Worm (Caenorhabditis elegans) whole organism, mixed stage, embryonic: Measurements from ENCODE around the gene C16C8.27.
"Not testable (repeated sequence)": the region's sequence is repeated elsewhere in the genome, so short reads cannot be mapped to it uniquely, and the experiment has no call there.

Source experiments
- bed-3 ChIP-seq: fragments of 200-800 bp; sonication (Bioruptor generic); optimal IDR thresholded peaks from 3 replicates; lab custom pipeline; 2018; ENCODE audit warnings: mild to moderate bottlenecking, missing genetic modification characterization, moderate library complexity, missing compliant biosample characterization
- ceh-39 ChIP-seq: fragments of 150-350 bp; optimal IDR thresholded peaks from 2 replicates; lab custom pipeline; 2014; ENCODE audit warnings: missing biosample characterization, missing genetic modification characterization
- ceh-43 ChIP-seq: fragments of 200-800 bp; sonication (Bioruptor generic); optimal IDR thresholded peaks from 2 replicates; lab custom pipeline; 2018; ENCODE audit warnings: mild to moderate bottlenecking, missing genetic modification characterization, moderate library complexity, missing compliant biosample characterization
- ceh-83 ChIP-seq: fragments of 200-800 bp; sonication (Bioruptor generic); optimal IDR thresholded peaks from 2 replicates; lab custom pipeline; 2018; ENCODE audit warnings: mild to moderate bottlenecking, missing genetic modification characterization, missing compliant biosample characterization
- ces-1 ChIP-seq: fragments of 150-350 bp; optimal IDR thresholded peaks from 2 replicates; lab custom pipeline; 2014; ENCODE audit warnings: missing biosample characterization, missing genetic modification reagents, missing genetic modification characterization
- cnd-1 ChIP-seq: fragments of 200-800 bp; sonication (Bioruptor generic); optimal IDR thresholded peaks from 2 replicates; lab custom pipeline; 2018; ENCODE audit warnings: mild to moderate bottlenecking, missing genetic modification characterization, missing compliant biosample characterization
- drap-1 ChIP-seq: fragments of 200-800 bp; sonication (Bioruptor generic); optimal IDR thresholded peaks from 3 replicates; lab custom pipeline; 2018; ENCODE audit warnings: mild to moderate bottlenecking, missing genetic modification characterization, missing compliant biosample characterization
- elt-1 ChIP-seq: sonication (generic microtip); optimal IDR thresholded peaks from 2 replicates; lab custom pipeline; 2017; ENCODE audit warnings: missing genetic modification characterization, mild to moderate bottlenecking, missing compliant biosample characterization, antibody characterized with exemption, moderate library complexity, borderline replicate concordance; ENCODE audit not compliant: insufficient read depth
- elt-3 ChIP-seq: fragments of 150-350 bp; optimal IDR thresholded peaks from 2 replicates; lab custom pipeline; 2014; ENCODE audit warnings: missing biosample characterization, missing genetic modification characterization
- flh-1 ChIP-seq: fragments of 200-800 bp; sonication (Bioruptor generic); optimal IDR thresholded peaks from 2 replicates; lab custom pipeline; 2018; ENCODE audit warnings: mild to moderate bottlenecking, missing genetic modification characterization, moderate library complexity, missing compliant biosample characterization
- lin-13 ChIP-seq: fragments of 150-350 bp; optimal IDR thresholded peaks from 2 replicates; lab custom pipeline; 2014; ENCODE audit warnings: missing biosample characterization, missing genetic modification characterization
- lin-32 ChIP-seq: fragments of 200-800 bp; sonication (Bioruptor generic); optimal IDR thresholded peaks from 2 replicates; lab custom pipeline; 2018; ENCODE audit warnings: mild to moderate bottlenecking, missing genetic modification characterization, missing compliant biosample characterization
- lsy-2 ChIP-seq: fragments of 150-350 bp; optimal IDR thresholded peaks from 2 replicates; lab custom pipeline; 2014; ENCODE audit warnings: missing biosample characterization, missing genetic modification characterization
- mab-5 ChIP-seq: fragments of 150-350 bp; optimal IDR thresholded peaks from 2 replicates; lab custom pipeline; 2014; ENCODE audit warnings: missing biosample characterization, missing genetic modification characterization
- mep-1 ChIP-seq: fragments of 150-350 bp; optimal IDR thresholded peaks from 2 replicates; lab custom pipeline; 2017; ENCODE audit warnings: missing biosample characterization, missing genetic modification reagents, missing genetic modification characterization, inconsistent platforms
- mls-2 ChIP-seq: sonication (generic microtip); optimal IDR thresholded peaks from 2 replicates; lab custom pipeline; 2016; ENCODE audit warnings: mild to moderate bottlenecking, missing genetic modification characterization, moderate library complexity, missing compliant biosample characterization
- nhr-12 ChIP-seq: fragments of 150-350 bp; optimal IDR thresholded peaks from 2 replicates; lab custom pipeline; 2014; ENCODE audit warnings: missing biosample characterization, missing genetic modification characterization
- nhr-2 ChIP-seq: fragments of 150-350 bp; optimal IDR thresholded peaks from 2 replicates; lab custom pipeline; 2014; ENCODE audit warnings: missing biosample characterization, missing genetic modification characterization
- nhr-237 ChIP-seq: fragments of 150-350 bp; optimal IDR thresholded peaks from 2 replicates; lab custom pipeline; 2014; ENCODE audit warnings: missing biosample characterization, missing genetic modification characterization
- nhr-28 ChIP-seq: fragments of 150-350 bp; optimal IDR thresholded peaks from 2 replicates; lab custom pipeline; 2014; ENCODE audit warnings: missing biosample characterization, missing genetic modification characterization
- nhr-76 ChIP-seq: sonication (generic microtip); optimal IDR thresholded peaks from 2 replicates; lab custom pipeline; 2017; ENCODE audit warnings: missing biosample characterization, missing genetic modification characterization
- pha-4 ChIP-seq: fragments of 150-350 bp; optimal IDR thresholded peaks from 2 replicates; lab custom pipeline; 2018; ENCODE audit warnings: missing biosample characterization, missing genetic modification reagents, missing genetic modification characterization
- snpc-4 ChIP-seq: fragments of 150-350 bp; optimal IDR thresholded peaks from 2 replicates; lab custom pipeline; 2014; ENCODE audit warnings: missing biosample characterization, missing genetic modification characterization
- sptf-1 ChIP-seq: sonication (generic microtip); optimal IDR thresholded peaks from 2 replicates; lab custom pipeline; 2017; ENCODE audit warnings: mild to moderate bottlenecking, missing genetic modification characterization, moderate library complexity, missing compliant biosample characterization
- tbx-8 ChIP-seq: fragments of 200-800 bp; sonication (Bioruptor generic); optimal IDR thresholded peaks from 2 replicates; lab custom pipeline; 2018; ENCODE audit warnings: mild to moderate bottlenecking, missing genetic modification characterization, moderate library complexity, missing compliant biosample characterization
- unc-120 ChIP-seq: sonication (generic microtip); optimal IDR thresholded peaks from 2 replicates; lab custom pipeline; 2017; ENCODE audit warnings: missing genetic modification characterization, missing compliant biosample characterization; ENCODE audit not compliant: poor library complexity, severe bottlenecking
- unc-39 ChIP-seq: fragments of 150-350 bp; optimal IDR thresholded peaks from 2 replicates; lab custom pipeline; 2014; ENCODE audit warnings: missing biosample characterization, missing genetic modification characterization
- unc-62 ChIP-seq: fragments of 150-350 bp; optimal IDR thresholded peaks from 2 replicates; lab custom pipeline; 2014; ENCODE audit warnings: missing biosample characterization, missing genetic modification reagents, missing genetic modification characterization
- zip-8 ChIP-seq: fragments of 150-350 bp; optimal IDR thresholded peaks from 2 replicates; lab custom pipeline; 2014; ENCODE audit warnings: missing biosample characterization, missing genetic modification characterization
- ztf-11 ChIP-seq: fragments of 150-350 bp; optimal IDR thresholded peaks from 2 replicates; lab custom pipeline; 2014; ENCODE audit warnings: missing biosample characterization, missing genetic modification characterization

C16C8.27 gene

ce11 chrII:3448776-3449280 is 7.4 kb downstream of the C16C8.27 start, which contains the start of gene C16C8.25:
TSS of gene C16C8.25 (plus strand) at chrII:3449230.
- TF ChIP-seq nhr-12 (tag; lab: Kevin White, UChicago) (no peak), elt-3 (tag; lab: Kevin White, UChicago) (no peak), lsy-2 (no peak), cnd-1 (tag; lab: Kevin White, UChicago) (no peak), ces-1 (GFP tag; lab: Kevin White, UChicago) (no peak), unc-39 (no peak), ceh-39 (tag; lab: Kevin White, UChicago) (no peak), lin-32 (no peak), drap-1 (GFP tag; lab: Kevin White, UChicago) (no peak), mep-1 (no peak), nhr-2 (no peak), flh-1 (GFP tag; lab: Kevin White, UChicago) (no peak)
- TF ChIP-seq, all 35 proteins: peak for 0

DNA sequence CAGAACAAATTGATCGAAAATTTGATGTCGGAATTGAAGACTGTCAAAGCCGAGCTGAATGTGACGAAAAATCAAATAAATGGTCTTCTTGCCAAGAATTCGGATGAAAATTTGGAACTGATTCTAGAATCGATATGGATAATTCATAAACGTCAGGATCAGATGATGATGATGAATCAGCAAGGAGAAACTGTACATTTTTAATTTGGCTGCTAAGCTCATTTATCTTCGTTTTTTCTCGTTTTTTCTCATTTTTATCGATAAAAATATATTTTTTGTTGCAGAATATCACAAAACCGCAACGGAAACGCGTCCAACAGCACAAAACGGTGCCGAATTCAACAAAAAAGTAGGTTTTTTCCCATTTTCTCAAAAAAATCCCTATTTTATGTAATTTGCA is 8.0 kb downstream of the C16C8.27 start, which contains the start of gene C16C8.14:
Gene C16C8.14, plus strand, starts transcription at position 301 of the 400 bp plus-strand sequence.
- TF ChIP-seq ceh-39 (tag; lab: Kevin White, UChicago); nhr-76 (tag; lab: Kevin White, UChicago); bed-3 (GFP tag; lab: Kevin White, UChicago): not testable (repeated sequence)
- TF ChIP-seq, all 35 proteins: peak for 0; not testable (repeated sequence) for 35

DNA sequence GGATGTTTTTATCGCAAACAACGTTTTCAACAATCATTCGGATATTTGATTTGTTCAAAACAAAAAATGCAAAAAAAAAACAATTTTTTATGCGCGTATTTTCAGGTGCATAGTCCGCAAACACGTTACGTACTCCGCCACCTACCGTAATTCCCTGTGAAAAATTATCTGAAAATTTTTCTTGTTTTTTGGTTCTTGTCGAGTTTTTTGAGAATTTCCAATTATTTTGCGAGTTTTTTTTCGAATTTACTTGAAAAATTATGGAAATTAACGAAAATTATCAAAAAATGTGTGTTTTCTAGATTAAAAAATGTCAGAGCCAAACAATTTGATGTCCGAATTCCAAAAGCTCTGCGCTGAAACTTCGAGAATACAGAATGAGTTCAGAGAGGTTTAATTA is 10.9 kb downstream of the C16C8.27 start, which contains the start of gene C16C8.12:
Gene C16C8.12, plus strand, starts transcription at position 301 of the 400 bp plus-strand sequence.
- TF ChIP-seq nhr-2 (no peak), elt-3 (tag; lab: Kevin White, UChicago) (no peak), ces-1 (GFP tag; lab: Kevin White, UChicago) (no peak), nhr-237 (tag; lab: Kevin White, UChicago) (no peak), cnd-1 (tag; lab: Kevin White, UChicago) (no peak), ceh-43 (GFP tag; lab: Kevin White, UChicago) (no peak), nhr-12 (tag; lab: Kevin White, UChicago) (no peak), unc-120 (no peak), mab-5 (no peak), zip-8 (tag; lab: Kevin White, UChicago) (no peak), elt-1 (no peak), unc-62 (GFP tag; lab: Kevin White, UChicago) (no peak), mls-2 (no peak), lin-13 (tag; lab: Kevin White, UChicago) (no peak), lin-32 (no peak), ceh-83 (GFP tag; lab: Kevin White, UChicago) (no peak), drap-1 (GFP tag; lab: Kevin White, UChicago) (no peak), ceh-39 (tag; lab: Kevin White, UChicago) (no peak), lsy-2 (no peak)

- TF ChIP-seq ztf-11 (no peak), mls-2 (no peak), tbx-8 (no peak), flh-1 (GFP tag; lab: Kevin White, UChicago) (no peak), elt-1 (no peak), ceh-43 (GFP tag; lab: Kevin White, UChicago) (no peak), nhr-76 (tag; lab: Kevin White, UChicago) (no peak), elt-3 (tag; lab: Kevin White, UChicago) (no peak), pha-4 (tag; lab: Kevin White, UChicago) (no peak), lsy-2 (no peak), unc-62 (GFP tag; lab: Kevin White, UChicago) (no peak), drap-1 (GFP tag; lab: Kevin White, UChicago) (no peak), sptf-1 (tag; lab: Kevin White, UChicago) (no peak), nhr-28 (no peak)
Measured at ce11 chrII:3453521-3453920, 12.0 kb downstream of the C16C8.27 start, which contains the start of gene C16C8.11. TSS of gene C16C8.11 (plus strand) at chrII:3453708.

DNA sequence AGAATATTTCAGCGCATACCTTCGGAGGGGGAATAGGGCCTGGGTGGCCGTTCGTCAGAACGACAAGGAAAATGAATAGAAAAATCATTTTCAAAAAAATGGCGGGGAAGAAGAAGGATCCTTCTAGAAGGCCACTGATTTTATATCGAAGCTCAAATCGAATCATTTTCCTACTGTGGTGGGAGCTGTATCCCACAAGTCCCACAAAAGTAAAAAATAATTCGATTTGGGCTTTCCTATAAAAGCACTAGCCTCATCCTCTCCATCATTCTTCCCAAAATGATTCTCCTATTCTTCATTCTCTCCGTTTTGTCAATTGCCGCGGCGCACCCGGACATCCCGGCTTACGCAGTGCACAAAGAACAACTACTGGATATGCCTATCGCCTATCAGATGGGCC is 16.7 kb downstream of the C16C8.27 start, which contains the start of the genes C16C8.26 and C16C8.19:
Gene C16C8.26, minus strand, starts transcription at position 101 of the 400 bp plus-strand sequence.
Gene C16C8.19, plus strand, starts transcription at position 279 of the 400 bp plus-strand sequence.
- TF ChIP-seq snpc-4 (tag; lab: Kevin White, UChicago) (no peak), unc-120 (no peak), nhr-12 (tag; lab: Kevin White, UChicago) (no peak), lin-13 (tag; lab: Kevin White, UChicago) (no peak), mep-1 (no peak)
